Fruit fly (Drosophila melanogaster) Kc167 (cell line): ENCODE data around the gene Ocho.

Experiments
- Myc ChIP-seq: fragments of >200 bp; optimal IDR thresholded peaks from 2 replicates; lab custom pipeline; 2017; ENCODE audit warnings: missing external identifiers
- Sin3A ChIP-seq: fragments of >200 bp; optimal IDR thresholded peaks from 2 replicates; lab custom pipeline; 2018; ENCODE audit warnings: missing external identifiers
- h ChIP-seq: fragments of >200 bp; optimal IDR thresholded peaks from 3 replicates; lab custom pipeline; 2018; ENCODE audit warnings: missing external identifiers
- insv ChIP-seq: fragments of >200 bp; optimal IDR thresholded peaks from 3 replicates; lab custom pipeline; 2018; ENCODE audit warnings: missing external identifiers
- psq ChIP-seq: fragments of >200 bp; optimal IDR thresholded peaks from 2 replicates; lab custom pipeline; 2017; ENCODE audit warnings: missing external identifiers
- ttk ChIP-seq: sonication (Bioruptor generic); optimal IDR thresholded peaks from 2 replicates; lab custom pipeline; 2017; ENCODE audit warnings: missing external identifiers

- no peak for TF ChIP-seq psq
- no peak for TF ChIP-seq insv
- no peak for TF ChIP-seq h
- TF ChIP-seq Sin3A (lab: Kevin White, UChicago), result no peak
- no peak for TF ChIP-seq ttk (lab: Kevin White, UChicago)
- TF ChIP-seq Myc (lab: Kevin White, UChicago), result no peak
Observed at dm6 chr3L:14976026-14976425, 1.4 kb downstream of the Ocho start.
